Fruit fly (Drosophila melanogaster): ENCODE data around the gene Grl36b.

The Grl36b gene

DNA sequence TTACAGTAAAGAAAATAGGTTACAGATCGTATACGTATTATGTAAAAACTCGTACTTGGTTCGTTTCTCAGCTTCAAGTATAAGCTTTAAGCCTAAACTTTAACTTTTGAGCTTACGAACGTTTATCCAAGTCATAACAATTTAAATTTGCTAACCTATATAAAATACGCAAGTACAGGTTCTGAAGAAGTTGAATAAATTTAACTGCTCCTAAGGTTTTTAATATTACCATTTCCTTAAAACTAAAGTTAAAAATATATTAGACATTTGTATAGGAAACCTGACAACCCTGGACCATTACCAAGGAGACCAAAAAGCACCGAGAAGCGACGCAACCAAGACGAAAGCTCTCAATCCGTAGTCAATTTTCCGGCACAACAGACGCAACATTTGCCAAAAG, 5.9 kb downstream of the Grl36b start, which contains the start of gene CG5758 (continued):
- TF ChIP-seq MBD-R2 (GFP tag; IDR thresholded peaks at IDR 0.05), result no peak
- TF ChIP-seq CG6765 (GFP tag; optimal IDR thresholded peaks at IDR 0.05), result no peak
- peak; percentile 59 for TF ChIP-seq Hmr (GFP tag; optimal IDR thresholded peaks at IDR 0.05)
- TF ChIP-seq CG7786 (GFP tag; optimal IDR thresholded peaks at IDR 0.05), result no peak
- TF ChIP-seq CG6272 (GFP tag; IDR thresholded peaks at IDR 0.05), result no peak
- no peak for TF ChIP-seq CG4328 (GFP tag; optimal IDR thresholded peaks at IDR 0.05)
- TF ChIP-seq CG9609 (GFP tag; optimal IDR thresholded peaks at IDR 0.05), result no peak
- TF ChIP-seq zfh1 (GFP tag; IDR thresholded peaks at IDR 0.05), result no peak
- TF ChIP-seq CG2120 (GFP tag; optimal IDR thresholded peaks at IDR 0.05), result peak; percentile 67
- peak; percentile 8 for TF ChIP-seq pzg (GFP tag; optimal IDR thresholded peaks at IDR 0.05)
- TF ChIP-seq Hr51 (GFP tag; optimal IDR thresholded peaks at IDR 0.05), result peak in 1 of 2 experiments; percentile 57
- TF ChIP-seq Ets97D (GFP tag; optimal IDR thresholded peaks at IDR 0.05), result no peak
- TF ChIP-seq CG11456 (GFP tag; IDR thresholded peaks at IDR 0.05), result no peak
- no peak for TF ChIP-seq CG11093 (GFP tag; IDR thresholded peaks at IDR 0.05)
- no peak for TF ChIP-seq CG12391 (tag; optimal IDR thresholded peaks at IDR 0.05)
- no peak for TF ChIP-seq CG2129 (GFP tag; IDR thresholded peaks at IDR 0.05; ENCODE audit: partially characterized antibody)
- no peak for TF ChIP-seq CG32772 (GFP tag; IDR thresholded peaks at IDR 0.05)
- no peak for TF ChIP-seq tx (GFP tag; optimal IDR thresholded peaks at IDR 0.05)
- TF ChIP-seq CG9437 (GFP tag; optimal IDR thresholded peaks at IDR 0.05), result peak; percentile 24
- peak; percentile 42; the same call in 1 of the 2 replicates for TF ChIP-seq CG32532 (GFP tag; IDR thresholded peaks at IDR 0.05)
- TF ChIP-seq CG12071 (GFP tag; optimal IDR thresholded peaks at IDR 0.05), result no peak
- no peak for TF ChIP-seq bbx (GFP tag; IDR thresholded peaks at IDR 0.05; ENCODE audit: partially characterized antibody)
- TF ChIP-seq lab (GFP tag; optimal IDR thresholded peaks at IDR 0.05), result peak; percentile 54
- peak; percentile 30 for TF ChIP-seq CG12299 (tag; optimal IDR thresholded peaks at IDR 0.05)
- no peak for TF ChIP-seq Dref (GFP tag; IDR thresholded peaks at IDR 0.05)
- no peak for TF ChIP-seq CG18011 (GFP tag; optimal IDR thresholded peaks at IDR 0.05)
- no peak for TF ChIP-seq hbn (GFP tag; IDR thresholded peaks at IDR 0.05; ENCODE audit: partially characterized antibody)
- TF ChIP-seq trem (tag; optimal IDR thresholded peaks at IDR 0.05), result no peak
- peak; percentile 44 for TF ChIP-seq CG15269 (tag; optimal IDR thresholded peaks at IDR 0.05)
- no peak for TF ChIP-seq CG7372 (GFP tag; IDR thresholded peaks at IDR 0.05)
- TF ChIP-seq CG7839 (tag; optimal IDR thresholded peaks at IDR 0.05), result peak; percentile 42
- no peak for TF ChIP-seq z (GFP tag; IDR thresholded peaks at IDR 0.05)
- TF ChIP-seq Ets65A (GFP tag), result no peak
- no peak for TF ChIP-seq hb (GFP tag; IDR thresholded peaks at IDR 0.05; ENCODE audit: partially characterized antibody)
- no peak for TF ChIP-seq Ravus (GFP tag; IDR thresholded peaks at IDR 0.05)
- no peak for TF ChIP-seq CG3726 (GFP tag; IDR thresholded peaks at IDR 0.05)
- TF ChIP-seq cg (GFP tag; optimal IDR thresholded peaks at IDR 0.05), result no peak
- TF ChIP-seq Adf1 (GFP tag; IDR thresholded peaks at IDR 0.05), result no peak
- no peak for TF ChIP-seq Optix (GFP tag; IDR thresholded peaks at IDR 0.05)
- TF ChIP-seq CG12155 (GFP tag; optimal IDR thresholded peaks at IDR 0.05), result no peak
- no peak for TF ChIP-seq usp (GFP tag; optimal IDR thresholded peaks at IDR 0.05)
- TF ChIP-seq CG30403 (GFP tag; optimal IDR thresholded peaks at IDR 0.05), result peak; percentile 36
- TF ChIP-seq CG31388 (GFP tag; optimal IDR thresholded peaks at IDR 0.05), result no peak
- no peak for TF ChIP-seq CG6175 (GFP tag; IDR thresholded peaks at IDR 0.05)
- no peak for TF ChIP-seq psq (GFP tag; optimal IDR thresholded peaks at IDR 0.05)
- peak; percentile 9 for TF ChIP-seq CG12659 (GFP tag; optimal IDR thresholded peaks at IDR 0.05)
- TF ChIP-seq NK7.1 (GFP tag; optimal IDR thresholded peaks at IDR 0.05), result no peak
- TF ChIP-seq E2f2 (GFP tag; IDR thresholded peaks at IDR 0.05), result no peak
- TF ChIP-seq D (optimal IDR thresholded peaks at IDR 0.05), result no peak
- TF ChIP-seq D (GFP tag; optimal IDR thresholded peaks at IDR 0.05), result no peak
- no peak for TF ChIP-seq ewg (GFP tag; optimal IDR thresholded peaks at IDR 0.05)
- no peak for TF ChIP-seq D19B (GFP tag; optimal IDR thresholded peaks at IDR 0.05)
